Fruit fly (Drosophila melanogaster): ENCODE results near the gene Drsl5.

dm6 chr3L:3279930-3280329 lies 36.7 kb upstream of the Drsl5 start, which contains the start of gene CG12017:
- TF ChIP-seq h (optimal IDR thresholded peaks at IDR 0.05) (no peak), insv (optimal IDR thresholded peaks at IDR 0.05) (no peak), Myc (optimal IDR thresholded peaks at IDR 0.05) (no peak), psq (optimal IDR thresholded peaks at IDR 0.05) (no peak), ttk (optimal IDR thresholded peaks at IDR 0.05) (no peak), Sin3A (optimal IDR thresholded peaks at IDR 0.05) (no peak)
